Fruit fly (Drosophila melanogaster): ENCODE measurements around the gene dos.

DNA sequence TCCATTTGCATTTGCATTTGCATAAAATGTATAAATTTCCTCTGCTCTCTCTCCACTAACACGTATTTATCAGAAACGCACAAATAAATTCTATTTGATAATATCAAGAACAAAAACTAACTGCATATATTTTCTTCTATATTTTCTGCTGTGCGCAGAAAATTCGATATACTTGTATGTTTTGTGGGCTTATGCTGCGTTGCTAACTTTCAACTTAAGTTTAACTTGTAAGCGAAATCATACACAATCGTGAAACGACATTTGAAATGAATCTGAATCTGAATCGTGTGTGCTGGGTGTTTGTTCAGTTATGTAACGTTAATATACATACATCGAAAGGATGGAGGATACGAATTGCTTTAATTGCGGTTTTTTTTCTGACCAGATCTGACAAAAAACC is 33.5 kb upstream of the dos start:
- TF ChIP-seq Oaz (GFP tag; IDR thresholded peaks at IDR 0.05) (no peak), CG4730 (GFP tag; IDR thresholded peaks at IDR 0.05) (no peak), CHES-1-like (GFP tag; optimal IDR thresholded peaks at IDR 0.05) (no peak), CG10959 (GFP tag; IDR thresholded peaks at IDR 0.05) (no peak), dysf (GFP tag; IDR thresholded peaks at IDR 0.05) (no peak), trh (GFP tag; optimal IDR thresholded peaks at IDR 0.05) (no peak), hth (optimal IDR thresholded peaks at IDR 0.05) (no peak), CG32772 (GFP tag; IDR thresholded peaks at IDR 0.05) (no peak), slou (GFP tag; optimal IDR thresholded peaks at IDR 0.05) (no peak)
